Worm (Caenorhabditis elegans) whole organism, L3 larva: ENCODE data around the gene jhdm-1.

ENCODE experiments used
- R02D3.7 ChIP-seq: fragments of 150-350 bp; optimal IDR thresholded peaks from 2 replicates; lab custom pipeline; 2014; ENCODE audit warnings: missing biosample characterization, missing genetic modification characterization
- aly-2 ChIP-seq: fragments of 150-350 bp; optimal IDR thresholded peaks from 2 replicates; lab custom pipeline; 2014; ENCODE audit warnings: missing biosample characterization, missing genetic modification characterization
- ama-1 ChIP-seq: fragments of 150-350 bp; optimal IDR thresholded peaks from 2 replicates; lab custom pipeline; 2018
- ceh-16 ChIP-seq: sonication (generic microtip); optimal IDR thresholded peaks from 2 replicates; lab custom pipeline; 2017; ENCODE audit warnings: missing biosample characterization, missing genetic modification characterization
- ceh-82 ChIP-seq: fragments of 150-350 bp; optimal IDR thresholded peaks from 2 replicates; lab custom pipeline; 2014; ENCODE audit warnings: missing biosample characterization, missing genetic modification characterization
- ceh-9 ChIP-seq: sonication (generic microtip); optimal IDR thresholded peaks from 2 replicates; lab custom pipeline; 2018; ENCODE audit warnings: missing biosample characterization, missing genetic modification characterization
- elt-1 ChIP-seq: fragments of 150-350 bp; optimal IDR thresholded peaks from 2 replicates; lab custom pipeline; 2014; ENCODE audit warnings: missing biosample characterization, missing genetic modification characterization
- fos-1 ChIP-seq: fragments of 150-350 bp; optimal IDR thresholded peaks from 2 replicates; lab custom pipeline; 2014; ENCODE audit warnings: missing biosample characterization, missing genetic modification characterization
- lsy-12 ChIP-seq: sonication (generic microtip); optimal IDR thresholded peaks from 2 replicates; lab custom pipeline; 2016; ENCODE audit warnings: mild to moderate bottlenecking, missing genetic modification characterization, missing compliant biosample characterization
- nfya-1 ChIP-seq: sonication (generic microtip); optimal IDR thresholded peaks from 2 replicates; lab custom pipeline; 2017; ENCODE audit warnings: missing genetic modification characterization, mild to moderate bottlenecking, missing compliant biosample characterization, antibody characterized with exemption, moderate library complexity; ENCODE audit not compliant: insufficient read depth
- nhr-11 ChIP-seq: fragments of 150-350 bp; optimal IDR thresholded peaks from 2 replicates; lab custom pipeline; 2014; ENCODE audit warnings: missing biosample characterization, missing genetic modification characterization
- nhr-28 ChIP-seq: fragments of 150-350 bp; optimal IDR thresholded peaks from 2 replicates; lab custom pipeline; 2014; ENCODE audit warnings: missing biosample characterization, missing genetic modification characterization
- unc-39 ChIP-seq: sonication (generic microtip); optimal IDR thresholded peaks from 4 replicates; lab custom pipeline; 2017; ENCODE audit warnings: missing biosample characterization, missing genetic modification characterization

DNA sequence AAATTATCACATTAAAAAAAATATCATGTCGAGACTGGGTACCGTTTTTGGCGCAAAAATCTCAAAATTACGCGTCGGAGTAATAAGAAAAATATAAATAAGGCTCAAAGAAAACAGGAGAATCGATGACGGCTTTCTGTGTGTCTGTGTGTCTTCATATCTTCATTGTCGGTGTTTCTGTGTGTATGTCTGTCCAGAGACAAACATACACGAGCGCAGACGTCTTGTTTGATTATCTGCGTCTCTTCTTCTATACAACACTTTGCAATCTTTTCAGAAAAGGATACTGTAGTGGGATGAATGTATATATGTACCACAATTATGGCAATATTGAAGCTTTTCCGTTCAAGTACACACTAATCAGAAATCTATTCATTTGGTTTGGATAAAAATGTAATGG lies 9.9 kb upstream of the jhdm-1 start, which contains the start of gene C05D11.13:
- no peak for TF ChIP-seq nhr-28 (tag; lab: Kevin White, UChicago)
- no peak for TF ChIP-seq unc-39 (tag; lab: Kevin White, UChicago)
- TF ChIP-seq ceh-9 (tag; lab: Kevin White, UChicago) = no peak
- TF ChIP-seq ceh-16 = no peak
- TF ChIP-seq lsy-12 = no peak
- no peak for TF ChIP-seq ceh-82
- TF ChIP-seq R02D3.7 (tag; lab: Kevin White, UChicago) = no peak
- peak; percentile 77 for TF ChIP-seq ama-1 (lab: Kevin White, UChicago)
- TF ChIP-seq nhr-11 = no peak
- TF ChIP-seq nfya-1 (tag; lab: Kevin White, UChicago) = peak; percentile 78
- no peak for TF ChIP-seq aly-2 (tag; lab: Kevin White, UChicago)
- no peak for TF ChIP-seq fos-1 (tag; lab: Kevin White, UChicago)
- no peak for TF ChIP-seq elt-1 (tag; lab: Kevin White, UChicago)
